Fruit fly (Drosophila melanogaster): ENCODE measurements around the gene CG32006.

CG32006 gene

dm6 chr4:150453-150852 lies at the start of gene CG32006:
Gene CG32006 (plus strand): TSS chr4:150764.
- TF ChIP-seq fd85E (GFP tag; optimal IDR thresholded peaks at IDR 0.05) (no peak), fkh (GFP tag; optimal IDR thresholded peaks at IDR 0.05) (no peak), pdm3 (GFP tag; optimal IDR thresholded peaks at IDR 0.05) (no peak), CG8319 (GFP tag; optimal IDR thresholded peaks at IDR 0.05) (no peak)

- TF ChIP-seq spab (GFP tag; optimal IDR thresholded peaks at IDR 0.05), result no peak
- no peak for TF ChIP-seq CG32006 (GFP tag; optimal IDR thresholded peaks at IDR 0.05)
- TF ChIP-seq topi (GFP tag; optimal IDR thresholded peaks at IDR 0.05), result no peak
- TF ChIP-seq CG8319 (GFP tag; optimal IDR thresholded peaks at IDR 0.05), result no peak
- no peak for TF ChIP-seq Eip78C (GFP tag)
- TF ChIP-seq CG6276 (GFP tag; optimal IDR thresholded peaks at IDR 0.05), result no peak
- no peak for TF ChIP-seq Sox102F (GFP tag; optimal IDR thresholded peaks at IDR 0.05)
- TF ChIP-seq CG10631 (GFP tag; optimal IDR thresholded peaks at IDR 0.05), result no peak
- no peak for TF ChIP-seq CG11762 (GFP tag; optimal IDR thresholded peaks at IDR 0.05; ENCODE audit: insufficient read depth)
- TF ChIP-seq Hr4 (GFP tag; optimal IDR thresholded peaks at IDR 0.05), result no peak
- TF ChIP-seq Blimp-1 (GFP tag; optimal IDR thresholded peaks at IDR 0.05), result no peak
- no peak for TF ChIP-seq CG3032 (tag; optimal IDR thresholded peaks at IDR 0.05)
- TF ChIP-seq CG11294 (GFP tag; IDR thresholded peaks at IDR 0.05), result no peak
- TF ChIP-seq CG15336 (GFP tag; IDR thresholded peaks at IDR 0.05), result no peak
Observed at dm6 chr4:102155-102554, 48.4 kb upstream of the CG32006 start.

dm6 chr4:128884-129457 lies 21.6 kb upstream of the CG32006 start:
- TF ChIP-seq Eip78C (GFP tag) (peak; percentile 49), CG7368 (GFP tag; optimal IDR thresholded peaks at IDR 0.05) (no peak)

DNA sequence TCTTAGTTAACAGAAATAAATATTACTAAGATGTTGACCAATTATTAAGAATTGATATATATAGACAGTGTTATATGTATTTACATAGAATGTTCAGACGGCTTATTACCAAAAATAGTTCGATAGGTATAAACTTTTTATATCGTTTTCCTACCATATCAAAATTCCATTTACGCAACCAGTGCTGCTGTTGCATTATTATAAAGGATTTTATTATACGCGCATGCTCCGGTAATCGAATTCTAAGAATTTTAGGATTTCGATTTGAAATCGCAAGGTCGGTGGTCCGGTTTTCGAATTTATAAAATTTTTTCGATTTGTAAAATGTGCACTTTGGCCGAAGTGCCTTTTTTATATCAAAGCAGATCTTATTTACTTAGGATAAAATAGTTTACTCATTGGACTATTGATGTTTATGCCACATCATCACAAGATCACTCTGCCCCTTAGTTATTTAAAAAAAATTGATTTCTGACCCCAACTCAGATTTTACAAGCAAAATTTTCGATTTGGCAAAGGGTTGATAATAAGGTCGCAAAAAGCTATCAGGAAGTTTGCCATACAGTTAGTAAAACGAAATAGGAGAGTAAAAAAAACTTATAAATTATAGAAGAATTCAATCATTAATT lies 20.8 kb upstream of the CG32006 start, which contains the start of gene Ank:
Ank (minus strand) TSS at position 206 of the 629 bp plus-strand sequence.
- TF ChIP-seq acj6 (GFP tag; optimal IDR thresholded peaks at IDR 0.05) (no peak), CG6808 (GFP tag; optimal IDR thresholded peaks at IDR 0.05) (no peak), fd85E (GFP tag; optimal IDR thresholded peaks at IDR 0.05) (no peak), Hr38 (GFP tag; optimal IDR thresholded peaks at IDR 0.05) (no peak), CG8319 (GFP tag; optimal IDR thresholded peaks at IDR 0.05) (no peak), Eip78C (GFP tag) (peak; percentile 60), CG9139 (GFP tag; optimal IDR thresholded peaks at IDR 0.05) (no peak), vri (GFP tag; optimal IDR thresholded peaks at IDR 0.05) (no peak), CG3032 (tag; optimal IDR thresholded peaks at IDR 0.05) (peak; percentile 19), pdm3 (GFP tag; optimal IDR thresholded peaks at IDR 0.05) (no peak), CG32006 (GFP tag; optimal IDR thresholded peaks at IDR 0.05) (no peak)

dm6 chr4:130558-130957 lies 20.0 kb upstream of the CG32006 start:
- no peak for TF ChIP-seq CG6854 (GFP tag; optimal IDR thresholded peaks at IDR 0.05)
- no peak for TF ChIP-seq CG6276 (GFP tag; optimal IDR thresholded peaks at IDR 0.05)
- TF ChIP-seq acj6 (GFP tag; optimal IDR thresholded peaks at IDR 0.05), result no peak
- TF ChIP-seq dsx (GFP tag; optimal IDR thresholded peaks at IDR 0.05; ENCODE audit: poor library complexity, severe bottlenecking), result no peak

- TF ChIP-seq Ets96B (tag; optimal IDR thresholded peaks at IDR 0.05), result no peak
Observed at dm6 chr4:130990-131389, 19.6 kb upstream of the CG32006 start.

dm6 chr4:131958-132623 lies 18.5 kb upstream of the CG32006 start, which contains the start of gene anne:
Gene anne (plus strand): TSS chr4:132220.
- TF ChIP-seq Sox14 (GFP tag; optimal IDR thresholded peaks at IDR 0.05), result peak; percentile 33
- peak; percentile 19 for TF ChIP-seq Ets96B (tag; optimal IDR thresholded peaks at IDR 0.05)
- TF ChIP-seq fkh (GFP tag; optimal IDR thresholded peaks at IDR 0.05), result peak; percentile 94
- TF ChIP-seq Eip78C (GFP tag), result peak; percentile 71
- no peak for TF ChIP-seq CG1621 (tag; optimal IDR thresholded peaks at IDR 0.05)
- TF ChIP-seq CG9139 (GFP tag; optimal IDR thresholded peaks at IDR 0.05), result no peak
- TF ChIP-seq CG6854 (GFP tag; optimal IDR thresholded peaks at IDR 0.05), result peak; percentile 11
- peak in 1 of 2 experiments; percentile 55 for TF ChIP-seq ss (GFP tag; optimal IDR thresholded peaks at IDR 0.05)
- no peak for TF ChIP-seq CG6163 (GFP tag; IDR thresholded peaks at IDR 0.05)
- no peak for TF ChIP-seq eg (GFP tag; IDR thresholded peaks at IDR 0.05)
- no peak for TF ChIP-seq topi (GFP tag; optimal IDR thresholded peaks at IDR 0.05)
- TF ChIP-seq Sox15 (GFP tag; optimal IDR thresholded peaks at IDR 0.05), result no peak
- no peak for TF ChIP-seq CG10631 (GFP tag; optimal IDR thresholded peaks at IDR 0.05)
- no peak for TF ChIP-seq Blimp-1 (GFP tag; optimal IDR thresholded peaks at IDR 0.05)
- peak; percentile 32 for TF ChIP-seq dsx (GFP tag; optimal IDR thresholded peaks at IDR 0.05; ENCODE audit: poor library complexity, severe bottlenecking)
- peak; percentile 13 for TF ChIP-seq cyc (GFP tag; optimal IDR thresholded peaks at IDR 0.05)
- TF ChIP-seq achi (GFP tag; optimal IDR thresholded peaks at IDR 0.05), result no peak
